Fruit fly (Drosophila melanogaster): Measurements from ENCODE around the gene Pus1.

The Pus1 gene

dm6 chr3R:20549017-20549854, 43.2 kb downstream of the Pus1 start (continued):
- TF ChIP-seq Dip2 (GFP tag; IDR thresholded peaks at IDR 0.05) (no peak), Dfd (GFP tag; optimal IDR thresholded peaks at IDR 0.05) (no peak), eve (GFP tag; optimal IDR thresholded peaks at IDR 0.05) (peak in 1 of 2 experiments; percentile 48), lov (optimal IDR thresholded peaks at IDR 0.05) (no peak), lov (GFP tag; IDR thresholded peaks at IDR 0.05) (no peak), HLH4C (GFP tag; IDR thresholded peaks at IDR 0.05; ENCODE audit: partially characterized antibody) (no peak), CG11093 (GFP tag; IDR thresholded peaks at IDR 0.05) (no peak), insv (GFP tag; optimal IDR thresholded peaks at IDR 0.05) (no peak), CG8281 (tag; optimal IDR thresholded peaks at IDR 0.05) (no peak), twi (tag; optimal IDR thresholded peaks at IDR 0.05) (peak; percentile 56), fu2 (GFP tag; optimal IDR thresholded peaks at IDR 0.05) (no peak), Pdp1 (GFP tag; optimal IDR thresholded peaks at IDR 0.05) (peak in 1 of 2 experiments; percentile 83), CG10147 (GFP tag; optimal IDR thresholded peaks at IDR 0.05) (no peak), CG4328 (GFP tag; optimal IDR thresholded peaks at IDR 0.05) (peak; percentile 9), B-H2 (GFP tag; optimal IDR thresholded peaks at IDR 0.05) (peak; percentile 34), CG7745 (tag; optimal IDR thresholded peaks at IDR 0.05) (no peak), CG12942 (GFP tag; optimal IDR thresholded peaks at IDR 0.05) (no peak), CG11560 (tag; IDR thresholded peaks at IDR 0.05) (no peak), mld (GFP tag; IDR thresholded peaks at IDR 0.05; ENCODE audit: partially characterized antibody) (no peak), psq (GFP tag; optimal IDR thresholded peaks at IDR 0.05) (no peak), CoRest (tag; optimal IDR thresholded peaks at IDR 0.05) (no peak), CG9437 (GFP tag; optimal IDR thresholded peaks at IDR 0.05) (no peak), bab2 (GFP tag; optimal IDR thresholded peaks at IDR 0.05) (no peak), CG43689 (GFP tag; IDR thresholded peaks at IDR 0.05) (no peak), CG9797 (GFP tag; optimal IDR thresholded peaks at IDR 0.05) (no peak), HLH54F (GFP tag; optimal IDR thresholded peaks at IDR 0.05) (no peak), YL-1 (GFP tag; optimal IDR thresholded peaks at IDR 0.05) (no peak), CG1024 (GFP tag; IDR thresholded peaks at IDR 0.05) (no peak), CG2120 (GFP tag; optimal IDR thresholded peaks at IDR 0.05) (peak; percentile 40), CG34224 (GFP tag; IDR thresholded peaks at IDR 0.05; ENCODE audit: partially characterized antibody) (no peak), CG12071 (GFP tag; optimal IDR thresholded peaks at IDR 0.05) (peak; percentile 48), CG15479 (GFP tag; optimal IDR thresholded peaks at IDR 0.05) (no peak), fd3F (GFP tag; optimal IDR thresholded peaks at IDR 0.05) (no peak), Hey (tag; optimal IDR thresholded peaks at IDR 0.05) (peak; percentile 39), HmgZ (tag; optimal IDR thresholded peaks at IDR 0.05) (peak; percentile 5), Sox100B (GFP tag; optimal IDR thresholded peaks at IDR 0.05) (no peak), CG34422 (GFP tag; IDR thresholded peaks at IDR 0.05) (no peak), Lim3 (GFP tag; IDR thresholded peaks at IDR 0.05) (no peak), CG8765 (GFP tag; IDR thresholded peaks at IDR 0.05) (no peak), CG2129 (GFP tag; IDR thresholded peaks at IDR 0.05; ENCODE audit: partially characterized antibody) (no peak), Hr39 (optimal IDR thresholded peaks at IDR 0.05) (no peak), CG4424 (GFP tag; optimal IDR thresholded peaks at IDR 0.05) (no peak), CG7987 (GFP tag; optimal IDR thresholded peaks at IDR 0.05) (peak; percentile 20), CG2875 (GFP tag; optimal IDR thresholded peaks at IDR 0.05) (no peak), CG10462 (GFP tag; optimal IDR thresholded peaks at IDR 0.05) (no peak), CG3726 (GFP tag; IDR thresholded peaks at IDR 0.05) (no peak), so (GFP tag; IDR thresholded peaks at IDR 0.05) (no peak), vfl (GFP tag; optimal IDR thresholded peaks at IDR 0.05) (no peak), Neu2 (GFP tag; optimal IDR thresholded peaks at IDR 0.05; ENCODE audit: borderline replicate concordance) (no peak), Nf-YA (GFP tag; IDR thresholded peaks at IDR 0.05) (0 out of 2 replicates have a peak, but pooled peaks have one; percentile 8)

Measured in whole organism, embryonic.